Worm (Caenorhabditis elegans): Measurements from ENCODE around the gene srh-79.

ce11 chrV:7545187-7545586 lies 47.6 kb downstream of the srh-79 start, which contains the start of the genes C54F6.19 and nhx-3:
- TF ChIP-seq W03F9.2 (tag; optimal IDR thresholded peaks at IDR 0.05), result no peak
- no peak for TF ChIP-seq him-1 (tag; optimal IDR thresholded peaks at IDR 0.05)
